Fruit fly (Drosophila melanogaster) Kc167 (cell line): Measurements from ENCODE around the gene Surf6.

ENCODE experiments used
- Myc ChIP-seq: fragments of >200 bp; optimal IDR thresholded peaks from 2 replicates; lab custom pipeline; 2017; ENCODE audit warnings: missing external identifiers
- Sin3A ChIP-seq: fragments of >200 bp; optimal IDR thresholded peaks from 2 replicates; lab custom pipeline; 2018; ENCODE audit warnings: missing external identifiers
- h ChIP-seq: fragments of >200 bp; optimal IDR thresholded peaks from 3 replicates; lab custom pipeline; 2018; ENCODE audit warnings: missing external identifiers
- insv ChIP-seq: fragments of >200 bp; optimal IDR thresholded peaks from 3 replicates; lab custom pipeline; 2018; ENCODE audit warnings: missing external identifiers
- psq ChIP-seq: fragments of >200 bp; optimal IDR thresholded peaks from 2 replicates; lab custom pipeline; 2017; ENCODE audit warnings: missing external identifiers
- ttk ChIP-seq: sonication (Bioruptor generic); optimal IDR thresholded peaks from 2 replicates; lab custom pipeline; 2017; ENCODE audit warnings: missing external identifiers

Surf6 gene

DNA sequence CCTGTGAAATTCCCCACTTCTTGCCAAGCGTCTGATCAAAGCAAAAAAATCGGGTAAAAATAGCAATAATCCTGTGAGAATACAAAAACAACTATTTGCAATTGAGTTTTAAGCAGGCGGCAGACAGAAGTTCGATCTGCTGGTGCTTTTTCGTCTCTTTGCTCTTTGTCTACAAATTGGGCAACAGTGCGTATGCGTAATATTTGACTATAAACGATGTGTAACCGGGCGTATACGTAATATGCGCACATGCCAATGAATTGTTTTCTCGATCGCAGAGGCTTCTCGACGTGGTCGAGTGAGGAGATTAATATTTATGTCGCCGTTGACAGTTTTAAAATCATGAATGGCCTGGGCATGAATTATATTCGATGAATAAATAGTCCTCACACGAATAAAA lies 9.4 kb downstream of the Surf6 start:
- no peak for TF ChIP-seq Sin3A (lab: Kevin White, UChicago)
- no peak for TF ChIP-seq h (lab: Kevin White, UChicago)
- TF ChIP-seq insv (lab: Kevin White, UChicago), result no peak
- no peak for TF ChIP-seq Myc (lab: Kevin White, UChicago)
- no peak for TF ChIP-seq ttk (lab: Kevin White, UChicago)
- no peak for TF ChIP-seq psq (lab: Kevin White, UChicago)

DNA sequence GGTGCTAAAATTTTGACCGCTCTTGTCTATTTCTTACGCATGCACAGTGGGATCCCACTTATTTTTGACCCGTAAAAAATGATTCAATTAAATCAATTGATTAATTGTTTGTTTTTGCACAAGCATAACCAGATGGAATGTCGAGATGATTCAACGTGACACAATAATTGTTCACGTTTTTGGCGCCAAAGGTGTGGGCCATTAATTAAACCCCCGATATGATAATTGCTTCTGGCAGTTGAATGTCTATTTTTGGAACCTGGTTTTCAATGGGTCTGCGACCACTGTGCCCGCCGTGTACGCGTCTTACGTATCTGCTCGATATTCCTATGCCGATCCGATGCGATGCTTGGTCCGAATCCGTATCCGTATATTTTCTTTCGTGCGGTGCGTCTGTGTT lies 12.6 kb downstream of the Surf6 start:
- TF ChIP-seq Myc (lab: Kevin White, UChicago) (no peak), ttk (lab: Kevin White, UChicago) (no peak)

DNA sequence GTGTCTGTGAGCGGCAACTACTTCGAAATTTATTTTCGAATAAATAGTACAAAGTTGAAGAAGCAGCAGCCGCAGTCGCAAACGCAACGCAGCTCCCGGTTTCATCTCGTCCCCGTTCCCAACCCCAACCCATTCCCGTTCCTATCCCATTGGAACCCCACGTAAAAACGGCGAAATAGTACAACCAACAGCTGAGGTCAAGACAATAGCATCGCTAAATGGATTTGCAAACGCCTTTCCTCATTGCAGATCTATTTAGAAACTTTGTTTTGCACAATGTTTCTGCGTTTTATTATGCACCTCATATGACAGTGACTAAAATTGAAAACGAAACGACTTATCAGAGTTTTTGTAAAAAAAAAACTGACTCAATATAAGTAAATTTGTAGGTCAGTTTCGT lies 13.3 kb downstream of the Surf6 start:
- TF ChIP-seq psq (lab: Kevin White, UChicago) (no peak), ttk (lab: Kevin White, UChicago) (no peak), h (lab: Kevin White, UChicago) (no peak), Sin3A (lab: Kevin White, UChicago) (no peak), Myc (lab: Kevin White, UChicago) (no peak), insv (lab: Kevin White, UChicago) (no peak)

DNA sequence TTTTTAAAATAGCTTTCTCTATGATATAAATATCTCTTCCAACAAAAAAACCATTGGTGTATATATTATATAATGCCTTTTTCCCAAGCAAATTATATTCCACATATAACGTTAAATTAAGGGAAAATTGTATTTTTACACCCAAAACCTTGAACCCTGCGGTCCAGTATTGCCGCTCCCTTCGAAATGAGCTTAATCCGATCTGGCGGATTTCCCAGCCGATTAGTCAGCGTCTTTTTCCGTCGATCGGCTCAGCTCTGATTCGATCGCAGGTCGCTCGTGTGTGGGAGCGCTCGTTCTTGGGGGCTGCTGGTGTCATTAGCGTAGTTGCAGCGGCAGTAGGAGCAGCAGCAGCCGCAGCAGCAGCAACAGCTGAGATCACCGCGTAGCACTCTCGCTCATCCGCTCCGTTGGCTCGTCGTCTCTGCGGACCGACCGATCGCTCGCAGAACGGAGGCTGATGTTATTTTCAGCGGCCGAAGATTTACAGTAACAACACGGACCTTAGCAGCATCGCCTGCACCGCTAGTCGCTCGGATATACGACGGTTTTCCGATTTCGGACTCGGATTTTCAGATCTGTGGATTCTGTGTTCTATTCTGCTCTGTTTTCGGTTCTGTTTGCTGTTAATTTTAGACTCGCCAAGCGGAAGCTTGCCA lies 14.2 kb downstream of the Surf6 start, which contains the start of gene CG4733:
Gene CG4733 (plus strand): TSS at position 350 of the 659 bp plus-strand sequence.
- TF ChIP-seq Sin3A (lab: Kevin White, UChicago), result no peak
- TF ChIP-seq psq (lab: Kevin White, UChicago), result no peak
- TF ChIP-seq h (lab: Kevin White, UChicago), result no peak
- no peak for TF ChIP-seq insv (lab: Kevin White, UChicago)
- TF ChIP-seq Myc (lab: Kevin White, UChicago), result no peak
- TF ChIP-seq ttk (lab: Kevin White, UChicago), result no peak

DNA sequence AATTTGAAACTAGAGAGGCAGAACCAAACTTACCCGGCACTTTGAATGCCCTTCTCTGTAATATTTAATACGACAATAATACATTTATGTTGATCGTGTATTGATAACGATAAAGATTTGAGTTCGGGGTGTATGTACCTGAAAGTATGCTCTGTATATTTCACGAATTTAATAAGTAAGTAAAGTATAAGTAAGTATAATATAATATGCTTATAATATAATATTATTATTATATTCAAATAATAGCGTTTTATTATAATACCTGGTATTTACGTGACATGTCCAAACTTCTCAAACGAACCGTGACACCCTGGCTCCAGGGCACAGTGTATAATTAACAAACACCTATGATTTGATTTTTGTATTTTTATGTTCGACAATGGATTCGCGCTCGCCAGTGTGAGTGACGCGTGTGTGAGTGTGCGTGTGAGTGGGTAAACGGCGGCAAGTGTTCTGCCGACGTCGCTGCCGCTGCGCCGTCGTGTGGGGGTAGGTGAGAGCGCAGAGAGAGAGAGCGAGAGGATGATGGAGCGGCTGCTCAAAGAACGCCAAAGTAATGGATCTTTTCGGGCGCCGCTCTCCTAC lies 15.0 kb downstream of the Surf6 start:
- TF ChIP-seq h (lab: Kevin White, UChicago) (no peak), insv (lab: Kevin White, UChicago) (no peak)

DNA sequence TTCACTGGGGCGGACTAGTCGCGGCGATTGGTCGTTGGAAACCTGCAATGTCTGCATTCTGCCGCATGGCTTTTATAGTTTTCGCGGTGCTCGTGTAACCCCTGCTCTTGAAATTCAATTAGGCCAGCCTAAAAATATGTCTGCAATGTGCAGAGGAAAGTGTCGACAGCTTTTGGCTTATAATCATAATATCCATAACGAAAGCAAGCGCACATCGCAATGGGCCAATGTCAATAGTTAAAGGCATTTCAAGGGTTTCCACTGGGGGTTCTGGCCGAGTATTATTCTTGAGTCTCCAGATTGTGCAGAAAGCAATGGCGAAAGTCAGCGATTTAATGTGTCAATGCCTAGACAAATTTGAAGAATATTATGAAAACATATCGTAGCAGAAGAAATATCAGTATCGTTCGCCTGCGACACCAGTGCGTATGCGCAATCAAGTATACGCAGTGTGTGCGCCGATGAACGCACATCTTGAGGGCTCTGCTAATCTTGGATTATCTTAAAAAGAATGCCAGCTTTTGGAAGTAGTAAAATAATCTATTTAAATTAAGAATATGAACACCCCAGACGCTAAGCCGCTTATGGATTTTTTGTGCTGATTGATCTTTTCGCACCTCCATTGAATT lies 16.4 kb downstream of the Surf6 start, which contains the start of gene ninaE:
Gene ninaE (minus strand): TSS at position 51 of the 629 bp plus-strand sequence.
- TF ChIP-seq h (lab: Kevin White, UChicago) (no peak), ttk (lab: Kevin White, UChicago) (no peak), Sin3A (lab: Kevin White, UChicago) (no peak), Myc (lab: Kevin White, UChicago) (no peak), psq (lab: Kevin White, UChicago) (no peak), insv (lab: Kevin White, UChicago) (no peak)

dm6 chr3R:19880431-19880939 lies 24.2 kb downstream of the Surf6 start:
- no peak for TF ChIP-seq Myc (lab: Kevin White, UChicago)
- TF ChIP-seq insv (lab: Kevin White, UChicago), result no peak
- TF ChIP-seq h (lab: Kevin White, UChicago), result no peak
- no peak for TF ChIP-seq psq (lab: Kevin White, UChicago)
- no peak for TF ChIP-seq Sin3A (lab: Kevin White, UChicago)
- TF ChIP-seq ttk (lab: Kevin White, UChicago), result no peak

DNA sequence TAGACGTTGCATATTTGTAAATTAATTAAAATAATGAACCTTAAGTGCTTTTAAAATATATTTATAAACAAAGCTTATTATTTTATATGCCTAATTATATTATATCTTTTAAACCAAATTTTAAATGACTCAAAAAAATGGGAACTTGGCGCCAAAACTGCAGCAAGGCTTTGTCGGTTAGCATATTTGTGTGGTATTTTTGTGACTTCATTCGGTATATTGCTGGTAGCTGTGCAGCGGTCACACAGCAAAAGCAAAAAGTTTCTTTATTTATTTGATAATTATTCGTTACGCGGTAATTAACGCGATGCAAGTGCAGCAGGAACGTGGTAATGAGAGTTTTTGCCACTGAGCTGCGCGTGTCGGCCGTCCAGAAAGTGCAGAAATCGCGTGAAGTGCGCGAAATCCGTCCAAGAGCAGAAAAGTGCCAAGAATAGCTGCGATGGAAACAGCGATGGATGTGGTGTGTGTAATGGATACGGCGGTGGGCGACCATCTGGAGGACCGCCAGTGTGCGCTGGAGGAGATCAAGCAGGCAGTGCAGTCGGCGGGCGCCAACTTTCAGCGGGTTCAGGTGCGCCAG lies 25.1 kb downstream of the Surf6 start, which contains the start of gene Ask1:
Gene Ask1 (plus strand): TSS at position 250 of the 583 bp plus-strand sequence.
- TF ChIP-seq insv (lab: Kevin White, UChicago) (no peak), Myc (lab: Kevin White, UChicago) (no peak), ttk (lab: Kevin White, UChicago) (no peak), Sin3A (lab: Kevin White, UChicago) (no peak), h (lab: Kevin White, UChicago) (no peak), psq (lab: Kevin White, UChicago) (no peak)

- no peak for TF ChIP-seq ttk (lab: Kevin White, UChicago)
- no peak for TF ChIP-seq Sin3A (lab: Kevin White, UChicago)
Measured at dm6 chr3R:19877427-19878076, 27.1 kb downstream of the Surf6 start, which contains the start of the genes CG17186 and Arc42. CG17186 (minus strand) TSS chr3R:19877514. Arc42 (plus strand) TSS chr3R:19877737.

DNA sequence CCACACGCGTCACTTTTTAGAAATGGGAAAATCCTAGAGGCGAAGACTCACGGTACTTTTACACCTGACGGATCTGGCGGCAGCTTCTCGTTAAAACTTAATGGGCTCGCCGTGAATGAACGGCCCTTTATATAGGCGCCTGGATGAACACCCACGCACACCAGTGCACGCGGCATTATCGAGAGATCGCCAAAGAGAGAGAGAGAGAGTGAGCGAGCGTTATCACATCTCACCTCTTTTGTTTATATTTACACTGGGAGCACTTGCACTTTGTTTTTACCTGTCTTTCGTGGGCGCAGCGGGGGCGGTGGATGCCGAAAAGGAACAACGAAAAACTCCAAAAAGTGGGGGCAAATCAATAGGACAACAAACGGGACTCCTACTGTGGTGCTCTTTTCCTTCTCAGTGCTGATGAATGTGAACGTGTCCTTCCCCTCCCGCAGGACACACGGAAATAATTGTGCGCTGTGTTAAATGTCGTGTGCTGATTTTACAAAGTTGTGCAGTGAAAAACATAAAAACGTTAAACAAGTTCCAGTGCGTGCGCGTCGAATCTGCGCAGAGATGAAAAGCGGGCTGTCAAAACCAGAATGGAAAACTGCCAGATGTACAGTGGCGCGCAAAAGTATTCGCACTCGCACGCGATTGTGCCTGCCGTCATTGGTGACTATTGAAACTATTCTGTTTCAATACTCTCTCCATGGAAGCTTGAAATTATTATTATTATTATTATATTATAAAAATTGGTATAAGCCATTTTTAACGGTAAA lies 29.4 kb downstream of the Surf6 start, which contains the start of gene Mrp5:
Gene Mrp5 (minus strand): TSS at position 561 of the 770 bp plus-strand sequence.
- TF ChIP-seq Myc (lab: Kevin White, UChicago) (no peak), insv (lab: Kevin White, UChicago) (no peak), Sin3A (lab: Kevin White, UChicago) (no peak), ttk (lab: Kevin White, UChicago) (no peak), h (lab: Kevin White, UChicago) (no peak)
